Worm (Caenorhabditis elegans) whole organism, young adult: ENCODE results near the gene ucr-2.2.

Source experiments
- B0019.2 ChIP-seq: fragments of 200-800 bp; sonication (Bioruptor generic); conservative IDR thresholded peaks from 2 replicates; pipeline ENCODE4 v1.3.6; 2022; ENCODE audit warnings: missing genetic modification reagents, missing genetic modification characterization, missing compliant biosample characterization
- B0035.1 ChIP-seq: sonication (generic microtip); optimal IDR thresholded peaks from 2 replicates; lab custom pipeline; 2016; ENCODE audit warnings: missing genetic modification characterization, mild to moderate bottlenecking, missing compliant biosample characterization, missing genotype, missing genetic modification reagents
- C06A6.2 ChIP-seq: fragments of 200-800 bp; sonication (Bioruptor generic); conservative IDR thresholded peaks from 2 replicates; pipeline ENCODE4 v1.3.6; 2022; ENCODE audit warnings: missing genetic modification characterization, missing compliant biosample characterization
- D2030.7 ChIP-seq: fragments of 200-800 bp; sonication (Bioruptor generic); IDR thresholded peaks from 2 replicates; pipeline ENCODE4 v1.3.6; 2022; ENCODE audit warnings: missing genetic modification reagents, missing genetic modification characterization, missing compliant biosample characterization
- F33H1.4 ChIP-seq: fragments of 200-800 bp; sonication (Bioruptor generic); IDR thresholded peaks from 2 replicates; pipeline ENCODE4 v1.3.6; 2022; ENCODE audit warnings: missing genetic modification reagents, missing genetic modification characterization, missing compliant biosample characterization
- F37B4.10 ChIP-seq: fragments of 200-800 bp; sonication (Bioruptor generic); IDR thresholded peaks from 2 replicates; pipeline ENCODE4 v1.3.6; 2022; ENCODE audit warnings: missing genetic modification characterization, missing compliant biosample characterization
- F39B2.1 ChIP-seq: fragments of 200-800 bp; sonication (Bioruptor generic); IDR thresholded peaks from 2 replicates; pipeline ENCODE4 v1.3.6; 2022; ENCODE audit warnings: missing genetic modification reagents, missing genetic modification characterization, missing compliant biosample characterization
- F52B5.7 ChIP-seq: sonication (generic microtip); optimal IDR thresholded peaks from 2 replicates; lab custom pipeline; 2016; ENCODE audit warnings: mild to moderate bottlenecking, missing genetic modification characterization, missing compliant biosample characterization
- F55B11.4 ChIP-seq: sonication (generic microtip); optimal IDR thresholded peaks from 2 replicates; lab custom pipeline; 2016; ENCODE audit warnings: missing compliant biosample characterization, missing genetic modification characterization, borderline replicate concordance; ENCODE audit not compliant: insufficient read depth
- T07F8.4 ChIP-seq: sonication (generic microtip); optimal IDR thresholded peaks from 2 replicates; lab custom pipeline; 2016; ENCODE audit warnings: mild to moderate bottlenecking, missing genetic modification characterization, moderate library complexity, missing compliant biosample characterization
- Y53F4B.3 ChIP-seq: fragments of 200-800 bp; sonication (Bioruptor generic); IDR thresholded peaks from 2 replicates; pipeline ENCODE4 v1.3.6; 2022; ENCODE audit warnings: missing genetic modification reagents, missing genetic modification characterization, missing compliant biosample characterization
- Y56A3A.18 ChIP-seq: fragments of 200-800 bp; sonication (Bioruptor generic); IDR thresholded peaks from 2 replicates; pipeline ENCODE4 v1.3.6; 2022; ENCODE audit warnings: missing genetic modification reagents, missing genetic modification characterization, missing compliant biosample characterization
- Y67H2A.10 ChIP-seq: fragments of 200-800 bp; sonication (Bioruptor generic); conservative IDR thresholded peaks from 2 replicates; pipeline ENCODE4 v1.3.6; 2022; ENCODE audit warnings: missing genetic modification reagents, missing genetic modification characterization, missing compliant biosample characterization
- aptf-2 ChIP-seq: fragments of 200-800 bp; sonication (Bioruptor generic); conservative IDR thresholded peaks from 2 replicates; pipeline ENCODE4 v1.3.6; 2022; ENCODE audit warnings: missing genetic modification reagents, missing genetic modification characterization, missing compliant biosample characterization
- aptf-3 ChIP-seq: fragments of 200-800 bp; sonication (Bioruptor generic); IDR thresholded peaks from 2 replicates; pipeline ENCODE4 v1.3.6; 2022; ENCODE audit warnings: missing genetic modification characterization, missing compliant biosample characterization
- atf-7 ChIP-seq: sonication (generic microtip); optimal IDR thresholded peaks from 2 replicates; lab custom pipeline; 2017; ENCODE audit warnings: mild to moderate bottlenecking, missing genetic modification characterization, missing compliant biosample characterization
- athp-1 ChIP-seq: sonication (generic microtip); optimal IDR thresholded peaks from 2 replicates; lab custom pipeline; 2017; ENCODE audit warnings: mild to moderate bottlenecking, missing genetic modification characterization, missing compliant biosample characterization
- attf-3 ChIP-seq: fragments of 200-800 bp; sonication (Bioruptor generic); conservative IDR thresholded peaks from 2 replicates; pipeline ENCODE4 v1.3.6; 2022; ENCODE audit warnings: missing genetic modification reagents, missing genetic modification characterization, missing compliant biosample characterization
- bed-2 ChIP-seq: fragments of 200-800 bp; sonication (Bioruptor generic); IDR thresholded peaks from 2 replicates; pipeline ENCODE4 v1.3.6; 2022; ENCODE audit warnings: missing genetic modification reagents, missing genetic modification characterization, missing compliant biosample characterization
- ceh-27 ChIP-seq: fragments of 200-800 bp; sonication (Bioruptor generic); optimal IDR thresholded peaks from 2 replicates; lab custom pipeline; 2018; ENCODE audit warnings: mild to moderate bottlenecking, missing genetic modification characterization, moderate library complexity, missing compliant biosample characterization
- ceh-58 ChIP-seq: fragments of 200-800 bp; sonication (Bioruptor generic); IDR thresholded peaks from 2 replicates; pipeline ENCODE4 v1.3.6; 2022; ENCODE audit warnings: missing genetic modification characterization, missing compliant biosample characterization
- ceh-91 ChIP-seq: fragments of 200-800 bp; sonication (Bioruptor generic); IDR thresholded peaks from 2 replicates; pipeline ENCODE4 v1.3.6; 2022; ENCODE audit warnings: missing genetic modification reagents, missing genetic modification characterization, missing compliant biosample characterization
- chd-7 ChIP-seq: sonication (generic microtip); optimal IDR thresholded peaks from 2 replicates; lab custom pipeline; 2016; ENCODE audit warnings: mild to moderate bottlenecking, missing genetic modification characterization, moderate library complexity, missing compliant biosample characterization
- dpl-1 ChIP-seq: fragments of 150-350 bp; optimal IDR thresholded peaks from 2 replicates; lab custom pipeline; 2014; ENCODE audit warnings: missing biosample characterization, missing genetic modification reagents, missing genetic modification characterization
- efl-1 ChIP-seq: fragments of 150-350 bp; optimal IDR thresholded peaks from 2 replicates; lab custom pipeline; 2014; ENCODE audit warnings: missing biosample characterization, missing genetic modification reagents, missing genetic modification characterization
- egl-44 ChIP-seq: fragments of 200-800 bp; sonication (Bioruptor generic); IDR thresholded peaks from 2 replicates; pipeline ENCODE4 v1.3.6; 2022; ENCODE audit warnings: missing genetic modification reagents, missing genetic modification characterization, missing compliant biosample characterization
- egrh-3 ChIP-seq: fragments of 200-800 bp; sonication (Bioruptor generic); IDR thresholded peaks from 2 replicates; pipeline ENCODE4 v1.3.6; 2022; ENCODE audit warnings: missing genetic modification reagents, missing genetic modification characterization, missing compliant biosample characterization
- ekl-4 ChIP-seq: fragments of 200-800 bp; sonication (Bioruptor generic); IDR thresholded peaks from 2 replicates; pipeline ENCODE4 v1.3.6; 2022; ENCODE audit warnings: missing genetic modification reagents, missing genetic modification characterization, missing compliant biosample characterization
- him-1 ChIP-seq: sonication (generic microtip); optimal IDR thresholded peaks from 2 replicates; lab custom pipeline; 2016; ENCODE audit warnings: missing genotype, missing genetic modification reagents, missing genetic modification characterization, missing compliant biosample characterization
- hmg-1.2 ChIP-seq: fragments of 200-800 bp; sonication (Bioruptor generic); IDR thresholded peaks from 2 replicates; pipeline ENCODE4 v1.3.6; 2022; ENCODE audit warnings: missing genetic modification reagents, missing genetic modification characterization, missing compliant biosample characterization
- hmg-20 ChIP-seq: fragments of 200-800 bp; sonication (Bioruptor generic); IDR thresholded peaks from 2 replicates; pipeline ENCODE4 v1.3.6; 2022; ENCODE audit warnings: missing genetic modification reagents, missing genetic modification characterization, missing compliant biosample characterization
- lag-1 ChIP-seq: fragments of 200-800 bp; sonication (Bioruptor generic); IDR thresholded peaks from 2 replicates; pipeline ENCODE4 v1.3.6; 2022; ENCODE audit warnings: missing genetic modification reagents, missing genetic modification characterization, missing compliant biosample characterization
- lin-26 ChIP-seq: fragments of 200-800 bp; sonication (Bioruptor generic); IDR thresholded peaks from 2 replicates; pipeline ENCODE4 v1.3.6; 2022; ENCODE audit warnings: missing genetic modification reagents, missing genetic modification characterization, missing compliant biosample characterization
- mxl-1 ChIP-seq: sonication (generic microtip); optimal IDR thresholded peaks from 2 replicates; lab custom pipeline; 2016; ENCODE audit warnings: missing genetic modification characterization, missing compliant biosample characterization
- nfya-1 ChIP-seq: sonication (generic microtip); optimal IDR thresholded peaks from 2 replicates; lab custom pipeline; 2017; ENCODE audit warnings: antibody characterized with exemption, missing compliant biosample characterization, missing genetic modification characterization, borderline replicate concordance; ENCODE audit not compliant: insufficient read depth
- nhr-120 ChIP-seq: fragments of 200-800 bp; sonication (Bioruptor generic); IDR thresholded peaks from 2 replicates; pipeline ENCODE4 v1.3.6; 2022; ENCODE audit warnings: missing genetic modification characterization, missing compliant biosample characterization
- nhr-179 ChIP-seq: sonication (generic microtip); optimal IDR thresholded peaks from 2 replicates; lab custom pipeline; 2016; ENCODE audit warnings: mild to moderate bottlenecking, missing genetic modification characterization, missing compliant biosample characterization
- nhr-80 ChIP-seq: sonication (generic microtip); optimal IDR thresholded peaks from 2 replicates; lab custom pipeline; 2016; ENCODE audit warnings: missing genetic modification characterization, missing compliant biosample characterization
- rpc-1 ChIP-seq, 2 experiments: fragments of 150-350 bp in 1 of 2; sonication (generic microtip) in 1 of 2; optimal IDR thresholded peaks; 2 replicates each; lab custom pipeline; 2014 to 2018; ENCODE audit warnings: missing biosample characterization in 1 of 2, missing genetic modification characterization in 1 of 2, missing genetic modification reagents in 1 of 2, missing genotype in 1 of 2
- sdz-38 ChIP-seq: sonication (generic microtip); optimal IDR thresholded peaks from 2 replicates; lab custom pipeline; 2016; ENCODE audit warnings: missing genotype, missing genetic modification characterization, missing compliant biosample characterization
- sea-2 ChIP-seq: fragments of 200-800 bp; sonication (Bioruptor generic); IDR thresholded peaks from 2 replicates; pipeline ENCODE4 v1.3.6; 2022; ENCODE audit warnings: missing genetic modification characterization, missing compliant biosample characterization
- snpc-3.4 ChIP-seq: sonication (generic microtip); optimal IDR thresholded peaks from 2 replicates; lab custom pipeline; 2017; ENCODE audit warnings: missing genetic modification characterization, mild to moderate bottlenecking, missing compliant biosample characterization, antibody characterized with exemption, moderate library complexity, missing genotype, missing genetic modification reagents
- somi-1 ChIP-seq: fragments of 200-800 bp; sonication (Bioruptor generic); optimal IDR thresholded peaks from 2 replicates; lab custom pipeline; 2018; ENCODE audit warnings: mild to moderate bottlenecking, missing genetic modification characterization, missing compliant biosample characterization
- tbx-9 ChIP-seq: sonication (generic microtip); optimal IDR thresholded peaks from 2 replicates; lab custom pipeline; 2016; ENCODE audit warnings: borderline replicate concordance, missing genetic modification characterization, inconsistent platforms, missing compliant biosample characterization

The ucr-2.2 gene

DNA sequence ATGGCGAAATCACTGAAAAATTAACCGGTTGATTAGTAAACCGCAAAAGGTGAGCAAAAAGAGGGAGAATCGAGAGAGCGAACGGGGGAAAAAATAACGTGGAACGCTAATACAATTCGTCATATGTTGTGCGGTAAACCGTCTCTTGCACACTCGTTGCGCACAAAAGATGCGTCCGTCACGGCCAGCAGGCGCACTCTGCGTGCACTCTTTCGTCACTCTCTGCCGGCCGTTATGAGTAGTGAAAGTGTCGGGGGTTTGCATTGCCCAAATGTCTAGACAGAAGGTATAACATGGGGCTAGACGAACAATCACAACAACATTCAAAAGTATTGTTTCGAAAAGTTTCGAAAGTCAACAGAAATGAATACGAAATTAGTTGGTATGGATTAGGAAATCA is 7.8 kb downstream of the ucr-2.2 start, which contains the start of gene pkhm-2 (continued):
- TF ChIP-seq atf-7 (tag; lab: Kevin White, UChicago) (peak; percentile 68), dpl-1 (GFP tag; lab: Kevin White, UChicago) (peak; percentile 33)

DNA sequence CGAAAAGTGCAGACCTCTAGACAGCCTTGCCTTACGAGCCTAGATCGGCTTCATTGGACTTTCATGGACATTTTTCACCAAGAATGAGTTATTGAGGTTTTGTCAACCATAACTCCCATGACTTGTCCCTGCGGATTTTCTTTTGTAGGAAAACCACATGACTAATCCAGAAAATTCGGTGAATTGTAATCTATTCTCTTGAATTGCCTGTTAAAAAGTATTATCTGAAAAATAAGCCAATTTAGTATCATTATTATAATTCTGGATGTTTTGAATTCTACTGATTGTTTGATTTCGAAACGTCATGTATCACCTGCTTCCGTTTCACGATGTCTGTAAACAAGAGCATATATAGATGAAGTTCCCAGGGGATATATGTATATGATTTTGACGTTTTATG is 14.8 kb downstream of the ucr-2.2 start:
- no peak for TF ChIP-seq F39B2.1 (GFP tag; lab: Robert Waterston, UW)
- TF ChIP-seq tbx-9 (tag; lab: Kevin White, UChicago), result no peak
- TF ChIP-seq mxl-1 (tag; lab: Kevin White, UChicago), result no peak
- no peak for TF ChIP-seq attf-3
- no peak for TF ChIP-seq nfya-1 (tag; lab: Kevin White, UChicago)
- no peak for TF ChIP-seq ceh-91 (GFP tag; lab: Robert Waterston, UW)
- no peak for TF ChIP-seq hmg-20 (GFP tag; lab: Robert Waterston, UW)
- TF ChIP-seq efl-1, result no peak
- TF ChIP-seq bed-2 (GFP tag; lab: Robert Waterston, UW), result no peak
- no peak for TF ChIP-seq athp-1 (tag; lab: Kevin White, UChicago)
- no peak for TF ChIP-seq ceh-27 (GFP tag; lab: Kevin White, UChicago)
- no peak for TF ChIP-seq F55B11.4
- TF ChIP-seq egrh-3 (GFP tag; lab: Robert Waterston, UW), result no peak
- no peak for TF ChIP-seq C06A6.2 (GFP tag; lab: Robert Waterston, UW)
- no peak for TF ChIP-seq sea-2 (GFP tag; lab: Robert Waterston, UW)
- no peak for TF ChIP-seq egl-44
- no peak for TF ChIP-seq sdz-38 (tag; lab: Kevin White, UChicago)
- TF ChIP-seq D2030.7, result no peak

ce11 chrX:15188986-15189675 is 15.4 kb downstream of the ucr-2.2 start:
- no peak for TF ChIP-seq lag-1 (GFP tag; lab: Robert Waterston, UW)
- TF ChIP-seq Y56A3A.18 (GFP tag; lab: Robert Waterston, UW), result no peak
- TF ChIP-seq T07F8.4 (tag; lab: Kevin White, UChicago), result no peak
- peak; percentile 50; the same call in 1 of the 2 replicates for TF ChIP-seq hmg-1.2 (GFP tag; lab: Robert Waterston, UW)
- peak; percentile 45 for TF ChIP-seq ceh-27 (GFP tag; lab: Kevin White, UChicago)
- TF ChIP-seq ekl-4, result no peak
- peak; percentile 19 for TF ChIP-seq somi-1 (GFP tag; lab: Kevin White, UChicago)
- TF ChIP-seq F37B4.10 (GFP tag; lab: Robert Waterston, UW), result no peak
- TF ChIP-seq nhr-80, result no peak
- peak; percentile 20 for TF ChIP-seq chd-7 (tag; lab: Kevin White, UChicago)
- no peak for TF ChIP-seq dpl-1 (GFP tag; lab: Kevin White, UChicago)
- no peak for TF ChIP-seq tbx-9 (tag; lab: Kevin White, UChicago)
- peak; percentile 40 for TF ChIP-seq F52B5.7 (tag; lab: Kevin White, UChicago)
- TF ChIP-seq hmg-20 (GFP tag; lab: Robert Waterston, UW), result no peak
- no peak for TF ChIP-seq C06A6.2 (GFP tag; lab: Robert Waterston, UW)
- TF ChIP-seq aptf-3, result no peak
- TF ChIP-seq B0035.1 (tag; lab: Kevin White, UChicago), result no peak
- TF ChIP-seq Y67H2A.10 (GFP tag; lab: Robert Waterston, UW), result no peak
- TF ChIP-seq mxl-1 (tag; lab: Kevin White, UChicago), result no peak
- TF ChIP-seq F33H1.4 (GFP tag; lab: Robert Waterston, UW), result no peak
- TF ChIP-seq rpc-1 (optimal IDR thresholded peaks at IDR 0.05; lab: Kevin White, UChicago), result no peak
- no peak for TF ChIP-seq rpc-1 (tag; optimal IDR thresholded peaks at IDR 0.05; lab: Kevin White, UChicago)
- TF ChIP-seq snpc-3.4 (tag; lab: Kevin White, UChicago), result no peak
- TF ChIP-seq lin-26, result 0 out of 2 replicates have a peak, but pooled peaks have one; percentile 16
- no peak for TF ChIP-seq F55B11.4
- TF ChIP-seq ceh-58, result no peak
- TF ChIP-seq B0019.2 (GFP tag; lab: Robert Waterston, UW), result no peak
- TF ChIP-seq aptf-2, result no peak
- TF ChIP-seq Y53F4B.3 (GFP tag; lab: Robert Waterston, UW), result no peak
- TF ChIP-seq nhr-179 (tag; lab: Kevin White, UChicago), result no peak
- TF ChIP-seq nhr-120, result no peak
- no peak for TF ChIP-seq him-1 (tag; lab: Kevin White, UChicago)
